Fruit fly (Drosophila melanogaster): Measurements from ENCODE around the gene CG31751.
A peak's percentile ranks its signal among the peaks of the same experiment; 100 is the strongest.

Gene CG31751

dm6 chr2L:18702721-18703488, 25.9 kb downstream of the CG31751 start, which contains the start of the genes CG10376 and CG10343 (continued):
- peak; percentile 87 for TF ChIP-seq Fer3 (tag; optimal IDR thresholded peaks at IDR 0.05)
- TF ChIP-seq CG33557 (GFP tag; optimal IDR thresholded peaks at IDR 0.05): peak; percentile 90
- TF ChIP-seq gem (tag; optimal IDR thresholded peaks at IDR 0.05): peak; percentile 97
- TF ChIP-seq CG16779 (GFP tag; IDR thresholded peaks at IDR 0.05): no peak
- TF ChIP-seq Atf3 (GFP tag; optimal IDR thresholded peaks at IDR 0.05): peak; percentile 51
- TF ChIP-seq CG14860 (GFP tag; IDR thresholded peaks at IDR 0.05; ENCODE audit: partially characterized antibody): peak; percentile 58; the same call in 2 of the 3 replicates
- peak; percentile 89 for TF ChIP-seq scrt (GFP tag; optimal IDR thresholded peaks at IDR 0.05)
- TF ChIP-seq CG10959 (GFP tag; IDR thresholded peaks at IDR 0.05): peak; percentile 48; the same call in 1 of the 2 replicates
- TF ChIP-seq CG34376 (GFP tag; optimal IDR thresholded peaks at IDR 0.05): peak; percentile 53
- peak; percentile 18 for TF ChIP-seq NC2β (GFP tag; optimal IDR thresholded peaks at IDR 0.05)
- TF ChIP-seq Side (GFP tag; optimal IDR thresholded peaks at IDR 0.05): no peak
- no peak for TF ChIP-seq Trl (optimal IDR thresholded peaks at IDR 0.05)
- TF ChIP-seq Trl (GFP tag; optimal IDR thresholded peaks at IDR 0.05): peak; percentile 48
- TF ChIP-seq btn (GFP tag; optimal IDR thresholded peaks at IDR 0.05): no peak
- TF ChIP-seq CG16813 (GFP tag; IDR thresholded peaks at IDR 0.05; ENCODE audit: partially characterized antibody): no peak
- TF ChIP-seq CG15601 (tag; optimal IDR thresholded peaks at IDR 0.05): peak; percentile 91
- no peak for TF ChIP-seq disco-r (GFP tag; optimal IDR thresholded peaks at IDR 0.05)
- peak; percentile 83 for TF ChIP-seq CG12942 (GFP tag; optimal IDR thresholded peaks at IDR 0.05)
- TF ChIP-seq CG31224 (GFP tag; IDR thresholded peaks at IDR 0.05): peak; percentile 82
- TF ChIP-seq Kr (GFP tag; optimal IDR thresholded peaks at IDR 0.05): peak; percentile 15
- peak; percentile 72 for TF ChIP-seq Spps (tag; optimal IDR thresholded peaks at IDR 0.05)
- peak; percentile 88 for TF ChIP-seq Chrac-16 (GFP tag; optimal IDR thresholded peaks at IDR 0.05)
- peak; percentile 74 for TF ChIP-seq CG31388 (GFP tag; optimal IDR thresholded peaks at IDR 0.05)
- TF ChIP-seq CG17186 (GFP tag; optimal IDR thresholded peaks at IDR 0.05): peak; percentile 37
- no peak for TF ChIP-seq HmgD (GFP tag; optimal IDR thresholded peaks at IDR 0.05)
- 0 out of 2 replicates have a peak, but pooled peaks have one; percentile 26 for TF ChIP-seq dimm (GFP tag; IDR thresholded peaks at IDR 0.05)
- no peak for TF ChIP-seq cg (GFP tag; optimal IDR thresholded peaks at IDR 0.05)
- no peak for TF ChIP-seq CG10321 (GFP tag; IDR thresholded peaks at IDR 0.05)
- peak; percentile 98 for TF ChIP-seq CG30020 (tag; optimal IDR thresholded peaks at IDR 0.05)
- TF ChIP-seq ems (GFP tag; optimal IDR thresholded peaks at IDR 0.05): peak; percentile 5
- TF ChIP-seq oc (tag; optimal IDR thresholded peaks at IDR 0.05): no peak
- TF ChIP-seq CG8765 (GFP tag; IDR thresholded peaks at IDR 0.05): peak; percentile 85
- no peak; the same call in 2 of the 3 replicates for TF ChIP-seq C15 (GFP tag; IDR thresholded peaks at IDR 0.05)
- TF ChIP-seq MTF-1 (GFP tag; optimal IDR thresholded peaks at IDR 0.05; ENCODE audit: borderline replicate concordance): no peak
- TF ChIP-seq fu2 (GFP tag; optimal IDR thresholded peaks at IDR 0.05): peak; percentile 30
- TF ChIP-seq mam (GFP tag; optimal IDR thresholded peaks at IDR 0.05): peak; percentile 69
- peak; percentile 66 for TF ChIP-seq Adf1 (GFP tag; IDR thresholded peaks at IDR 0.05)
- no peak for TF ChIP-seq hb (GFP tag; IDR thresholded peaks at IDR 0.05; ENCODE audit: partially characterized antibody)
- peak; percentile 68 for TF ChIP-seq Sin3A (optimal IDR thresholded peaks at IDR 0.05)
- TF ChIP-seq gfzf (GFP tag; optimal IDR thresholded peaks at IDR 0.05): peak; percentile 40
- peak; percentile 48; the same call in 1 of the 2 replicates for TF ChIP-seq Gsc (GFP tag; IDR thresholded peaks at IDR 0.05)
- TF ChIP-seq Lim3 (GFP tag; IDR thresholded peaks at IDR 0.05): no peak
- peak; percentile 80 for TF ChIP-seq trh (GFP tag; optimal IDR thresholded peaks at IDR 0.05)
- TF ChIP-seq CG9797 (GFP tag; optimal IDR thresholded peaks at IDR 0.05): peak; percentile 92
- TF ChIP-seq D (optimal IDR thresholded peaks at IDR 0.05): no peak
- TF ChIP-seq D (GFP tag; optimal IDR thresholded peaks at IDR 0.05): peak; percentile 83
- TF ChIP-seq seq (GFP tag; IDR thresholded peaks at IDR 0.05): peak; percentile 22; the same call in 1 of the 2 replicates
- TF ChIP-seq maf-S (GFP tag; optimal IDR thresholded peaks at IDR 0.05): no peak
- TF ChIP-seq CG17829 (tag; optimal IDR thresholded peaks at IDR 0.05): peak; percentile 95
- peak; percentile 93 for TF ChIP-seq trem (tag; optimal IDR thresholded peaks at IDR 0.05)

All from whole organism, embryonic.